Fruit fly (Drosophila melanogaster) S2 (cell line): ENCODE measurements around the gene Surf6.

Experiments used
- CG8478 ChIP-seq: fragments of >200 bp; optimal IDR thresholded peaks from 2 replicates; lab custom pipeline; 2018
- CTCF ChIP-seq, 2 experiments: fragments of >200 bp; optimal IDR thresholded peaks; 2 replicates each; lab custom pipeline; 2018

DNA sequence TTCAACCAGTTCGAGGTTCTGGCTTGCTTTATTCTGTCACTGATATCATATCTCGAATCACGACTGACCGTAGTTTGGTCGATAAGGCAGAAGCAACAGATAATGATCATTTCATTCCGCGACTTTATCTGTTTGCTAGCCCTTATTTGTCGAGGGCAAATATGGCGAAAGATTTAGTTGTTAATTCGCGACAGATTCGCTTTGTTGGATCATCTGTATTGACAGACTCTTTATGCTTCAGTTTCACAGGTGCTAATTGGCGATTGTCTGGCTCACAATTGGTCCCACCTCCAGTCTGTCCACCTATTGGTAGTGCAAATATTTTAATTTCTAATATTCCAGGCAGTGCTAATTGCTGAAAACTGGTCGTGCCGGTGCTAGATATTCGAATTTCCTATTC, 19.7 kb upstream of the Surf6 start:
- TF ChIP-seq CG8478 (lab: Kevin White, UChicago) (no peak), CTCF (optimal IDR thresholded peaks at IDR 0.05; lab: Kevin White, UChicago) (no peak)
